Fruit fly (Drosophila melanogaster): ENCODE measurements around the gene Acat2.

DNA sequence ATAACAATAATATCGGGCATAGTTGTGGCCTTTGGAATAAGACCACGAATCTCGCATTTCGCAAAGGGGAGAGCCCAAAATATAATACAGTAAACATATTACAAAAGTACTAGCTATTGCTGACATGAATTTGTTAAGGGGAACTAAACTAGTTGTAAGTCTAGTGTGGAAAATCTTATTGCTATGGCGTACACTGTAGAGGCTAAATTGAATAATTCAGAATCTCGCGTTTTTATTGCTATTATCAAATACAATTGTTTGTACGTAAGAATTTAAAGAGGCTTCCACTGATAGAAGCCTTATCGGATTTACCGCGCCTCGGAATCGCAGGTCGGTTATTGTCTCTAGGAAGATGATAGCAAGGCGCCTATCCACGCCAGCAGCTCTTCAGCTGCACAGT, 2.6 kb downstream of the Acat2 start:
- TF ChIP-seq CG7045 (GFP tag; optimal IDR thresholded peaks at IDR 0.05) (no peak), tj (GFP tag; optimal IDR thresholded peaks at IDR 0.05) (no peak), CG11617 (GFP tag; optimal IDR thresholded peaks at IDR 0.05) (no peak), Mnt (GFP tag; optimal IDR thresholded peaks at IDR 0.05) (no peak), CG33017 (tag; optimal IDR thresholded peaks at IDR 0.05) (peak; percentile 21), cic (GFP tag; optimal IDR thresholded peaks at IDR 0.05) (peak; percentile 73), CG1620 (GFP tag; optimal IDR thresholded peaks at IDR 0.05) (no peak), pad (GFP tag; optimal IDR thresholded peaks at IDR 0.05) (no peak), CG12768 (GFP tag; optimal IDR thresholded peaks at IDR 0.05) (peak; percentile 20), Hr96 (GFP tag; optimal IDR thresholded peaks at IDR 0.05) (no peak), cnc (optimal IDR thresholded peaks at IDR 0.05) (no peak)
